Fruit fly (Drosophila melanogaster) whole organism, prepupa: ENCODE data around the gene Cp38.
A peak's percentile ranks its signal among the peaks of the same experiment; 100 is the strongest.

ENCODE experiments used
- CG8319 ChIP-seq: fragments of 200-800 bp; sonication (Bioruptor generic); optimal IDR thresholded peaks from 3 replicates; lab custom pipeline; 2016; ENCODE audit warnings: missing biosample characterization, missing genetic modification characterization
- Gug ChIP-seq: fragments of 200-800 bp; sonication (Bioruptor generic); IDR thresholded peaks from 2 replicates; pipeline ENCODE4 v1.3.6; 2022; ENCODE audit warnings: missing biosample characterization, missing genetic modification characterization
- Hr39 ChIP-seq: fragments of 200-800 bp; sonication (Bioruptor generic); optimal IDR thresholded peaks from 2 replicates; lab custom pipeline; 2016; ENCODE audit warnings: missing biosample characterization, missing genetic modification characterization
- eg ChIP-seq: fragments of 200-800 bp; sonication (Bioruptor generic); IDR thresholded peaks from 3 replicates; pipeline ENCODE4 v1.3.6; 2022; ENCODE audit warnings: missing biosample characterization, missing genetic modification characterization
- vri ChIP-seq: fragments of 200-800 bp; sonication (Bioruptor generic); optimal IDR thresholded peaks from 3 replicates; lab custom pipeline; 2016; ENCODE audit warnings: missing biosample characterization, mild to moderate bottlenecking, missing genetic modification characterization

Cp38 gene

DNA sequence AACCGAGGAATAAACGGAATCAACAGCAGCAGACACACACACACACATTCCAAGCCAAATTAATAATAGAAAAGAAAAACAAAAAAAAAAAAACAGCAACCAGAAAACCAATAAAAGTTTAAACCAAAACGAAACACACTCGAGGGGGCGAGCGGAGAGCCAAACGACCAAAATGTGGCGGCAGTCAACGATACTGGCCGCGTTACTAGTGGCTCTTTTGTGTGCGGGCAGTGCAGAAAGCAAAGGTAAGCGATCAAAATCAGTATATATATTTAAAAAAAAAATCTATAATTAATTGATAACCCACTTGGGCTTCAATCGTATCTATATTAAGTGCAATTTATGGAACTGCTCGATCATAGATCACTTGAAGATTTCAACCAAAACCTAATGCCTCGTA lies 50.1 kb downstream of the Cp38 start:
- TF ChIP-seq vri (GFP tag; lab: Kevin White, UChicago) (no peak), eg (GFP tag; lab: Robert Waterston, UW) (0 out of 3 replicates have a peak, but pooled peaks have one; percentile 25), Hr39 (GFP tag; lab: Kevin White, UChicago) (no peak), Gug (no peak), CG8319 (GFP tag; lab: Kevin White, UChicago) (no peak)
